Fruit fly (Drosophila melanogaster): ENCODE data around the gene CG13722.

Gene CG13722

DNA sequence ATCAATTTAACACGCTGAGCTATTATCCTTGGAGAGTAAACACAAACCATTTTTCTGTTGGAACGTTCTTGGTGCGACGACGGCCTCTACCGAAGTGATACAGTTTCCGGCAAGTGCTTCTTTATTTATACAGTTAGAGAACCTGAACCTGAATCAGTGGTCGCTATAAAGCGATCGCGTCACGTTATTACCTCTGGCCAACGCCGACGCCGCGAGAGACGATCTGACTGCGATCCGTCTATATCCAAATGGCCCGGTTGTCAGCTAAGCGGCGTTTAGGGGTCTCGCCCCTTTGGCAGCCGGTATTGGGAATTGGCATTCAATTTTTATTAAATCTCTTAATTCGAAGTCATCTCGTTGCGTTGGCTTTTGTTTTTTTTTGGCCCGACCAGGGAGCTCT, 32.7 kb downstream of the CG13722 start, which contains the start of gene CG11345:
CG11345 (minus strand) TSS at position 101 of the 400 bp plus-strand sequence.
- TF ChIP-seq CG6791 (GFP tag; IDR thresholded peaks at IDR 0.05; ENCODE audit: partially characterized antibody) (no peak), sens (GFP tag) (peak; percentile 9), Rx (GFP tag; IDR thresholded peaks at IDR 0.05) (no peak), CG13894 (tag; optimal IDR thresholded peaks at IDR 0.05) (peak; percentile 59)

DNA sequence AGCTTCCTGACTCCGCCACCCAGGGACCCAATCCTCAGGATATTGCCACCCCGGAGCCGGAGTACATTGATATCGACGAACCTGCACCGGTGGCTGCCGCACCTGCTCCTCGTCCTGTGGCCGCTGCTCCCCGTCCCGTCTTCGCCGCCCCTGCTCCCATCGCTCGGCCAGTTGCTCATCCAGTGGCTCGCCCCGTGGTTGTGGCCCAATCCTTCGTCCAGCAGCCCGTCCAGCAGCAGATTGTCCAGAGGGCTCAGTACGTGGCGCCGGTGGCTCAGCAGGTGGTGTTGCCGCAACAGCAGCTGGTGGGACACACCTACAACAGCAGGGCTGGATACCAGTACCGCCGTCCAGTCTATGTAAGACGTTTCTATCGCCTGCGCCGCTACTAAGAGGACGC, 43.5 kb downstream of the CG13722 start:
- TF ChIP-seq CG32532 (GFP tag; IDR thresholded peaks at IDR 0.05): 0 out of 2 replicates have a peak, but pooled peaks have one; percentile 30
- no peak for TF ChIP-seq CG7963 (GFP tag; IDR thresholded peaks at IDR 0.05; ENCODE audit: partially characterized antibody)
- TF ChIP-seq CG16779 (GFP tag; IDR thresholded peaks at IDR 0.05): 0 out of 2 replicates have a peak, but pooled peaks have one; percentile 11
- TF ChIP-seq Med (GFP tag): peak; percentile 74
- 0 out of 3 replicates have a peak, but pooled peaks have one; percentile 60 for TF ChIP-seq CG11456 (GFP tag; IDR thresholded peaks at IDR 0.05)
- peak; percentile 45 for TF ChIP-seq Ets65A (GFP tag)
- TF ChIP-seq al (GFP tag; IDR thresholded peaks at IDR 0.05): 0 out of 2 replicates have a peak, but pooled peaks have one; percentile 11
- TF ChIP-seq MTF-1 (GFP tag; optimal IDR thresholded peaks at IDR 0.05; ENCODE audit: borderline replicate concordance): no peak

DNA sequence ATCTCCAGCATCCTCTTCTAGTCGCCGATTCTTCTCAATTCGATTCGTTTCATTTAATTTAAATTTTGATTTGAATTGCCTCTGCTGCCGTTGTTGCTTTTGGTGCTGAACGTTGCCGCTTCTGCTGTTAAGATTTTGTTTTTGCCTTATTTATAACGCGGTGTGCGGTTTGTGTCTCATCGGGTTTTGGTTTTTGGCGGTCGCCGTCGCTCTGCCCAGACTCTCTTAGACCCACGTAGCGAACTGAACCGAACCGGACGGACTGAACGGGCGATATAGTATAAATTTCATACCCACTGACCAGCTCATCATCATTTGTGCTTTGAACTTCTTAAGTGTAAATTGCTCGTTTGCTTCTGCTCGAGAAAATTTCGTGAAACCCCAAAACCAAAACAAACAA, 44.5 kb downstream of the CG13722 start, which contains the start of gene CG12607:
CG12607 (plus strand) TSS at position 301 of the 400 bp plus-strand sequence.
- TF ChIP-seq ind (GFP tag; optimal IDR thresholded peaks at IDR 0.05) (no peak), CG11696 (GFP tag; IDR thresholded peaks at IDR 0.05) (no peak), grau (tag; optimal IDR thresholded peaks at IDR 0.05) (no peak), chinmo (GFP tag; IDR thresholded peaks at IDR 0.05; ENCODE audit: partially characterized antibody) (0 out of 4 replicates have a peak, but pooled peaks have one; percentile 23), abd-A (tag; optimal IDR thresholded peaks at IDR 0.05) (peak; percentile 34), sisA (GFP tag; IDR thresholded peaks at IDR 0.05) (no peak), CG6654 (GFP tag; optimal IDR thresholded peaks at IDR 0.05) (no peak), zfh2 (GFP tag; optimal IDR thresholded peaks at IDR 0.05) (no peak), gro (GFP tag; optimal IDR thresholded peaks at IDR 0.05) (no peak), CG13894 (tag; optimal IDR thresholded peaks at IDR 0.05) (peak; percentile 18)

DNA sequence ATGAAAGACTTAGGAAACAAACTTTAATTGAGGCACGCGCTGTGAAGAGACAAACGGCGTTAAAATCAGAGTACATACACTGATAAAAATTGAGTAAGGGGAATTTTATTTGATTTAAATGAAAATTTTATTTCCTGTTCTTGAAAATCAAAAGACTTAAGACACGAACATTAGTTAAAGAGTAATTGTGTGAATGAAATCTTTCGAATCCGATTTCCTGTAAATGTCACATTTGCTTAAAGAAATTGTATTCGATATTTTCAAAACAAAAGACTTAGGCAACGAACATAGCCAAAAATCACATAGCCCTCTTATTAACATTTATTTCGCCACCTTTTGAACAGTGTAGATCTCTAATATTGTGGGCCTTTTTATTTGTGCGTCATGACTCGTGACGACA, 44.9 kb downstream of the CG13722 start:
- TF ChIP-seq al (GFP tag; IDR thresholded peaks at IDR 0.05): peak; percentile 64
- 0 out of 2 replicates have a peak, but pooled peaks have one; percentile 26 for TF ChIP-seq CG31441 (GFP tag; IDR thresholded peaks at IDR 0.05)
- TF ChIP-seq chif (GFP tag; optimal IDR thresholded peaks at IDR 0.05): no peak
- TF ChIP-seq Fer3 (tag; optimal IDR thresholded peaks at IDR 0.05): peak; percentile 22
- TF ChIP-seq CG13123 (GFP tag; optimal IDR thresholded peaks at IDR 0.05): no peak
- TF ChIP-seq CG32532 (GFP tag; IDR thresholded peaks at IDR 0.05): peak; percentile 78
- no peak for TF ChIP-seq CG1647 (GFP tag; optimal IDR thresholded peaks at IDR 0.05)
- no peak for TF ChIP-seq NC2α (GFP tag; optimal IDR thresholded peaks at IDR 0.05)
- TF ChIP-seq gfzf (GFP tag; optimal IDR thresholded peaks at IDR 0.05): no peak
- no peak for TF ChIP-seq tio (GFP tag; optimal IDR thresholded peaks at IDR 0.05)
- no peak for TF ChIP-seq fd64A (GFP tag; optimal IDR thresholded peaks at IDR 0.05)
- TF ChIP-seq CG3281 (GFP tag; optimal IDR thresholded peaks at IDR 0.05): peak; percentile 68
- peak in 1 of 2 experiments; percentile 45 for TF ChIP-seq dpn (GFP tag; optimal IDR thresholded peaks at IDR 0.05)
- TF ChIP-seq CG34422 (GFP tag; IDR thresholded peaks at IDR 0.05): no peak
- no peak for TF ChIP-seq CG7928 (GFP tag; optimal IDR thresholded peaks at IDR 0.05)
- peak; percentile 3 for TF ChIP-seq CG15269 (tag; optimal IDR thresholded peaks at IDR 0.05)
- TF ChIP-seq Xrp1 (GFP tag; IDR thresholded peaks at IDR 0.05): no peak
- no peak for TF ChIP-seq CG18764 (GFP tag; optimal IDR thresholded peaks at IDR 0.05)
- TF ChIP-seq CG6272 (GFP tag; IDR thresholded peaks at IDR 0.05): no peak
- TF ChIP-seq lab (GFP tag; optimal IDR thresholded peaks at IDR 0.05): peak; percentile 63
- TF ChIP-seq stc (GFP tag; IDR thresholded peaks at IDR 0.05): no peak
- no peak for TF ChIP-seq crp (GFP tag; optimal IDR thresholded peaks at IDR 0.05)
- peak; percentile 46 for TF ChIP-seq CG2678 (tag; optimal IDR thresholded peaks at IDR 0.05)
- TF ChIP-seq cas (GFP tag; IDR thresholded peaks at IDR 0.05): no peak
- TF ChIP-seq CG3838 (GFP tag; optimal IDR thresholded peaks at IDR 0.05): no peak
- peak; percentile 2 for TF ChIP-seq luna (GFP tag; optimal IDR thresholded peaks at IDR 0.05)
- TF ChIP-seq CG16815 (GFP tag; optimal IDR thresholded peaks at IDR 0.05): no peak
